Worm (Caenorhabditis elegans): ENCODE results near the gene ssup-72.

ce11 chrII:6736066-6736465, 40.3 kb upstream of the ssup-72 start, which contains the start of gene mrps-18.C:
- TF ChIP-seq tbx-2 (tag; optimal IDR thresholded peaks at IDR 0.05) (no peak), sox-4 (tag; optimal IDR thresholded peaks at IDR 0.05) (no peak), madf-2 (tag; optimal IDR thresholded peaks at IDR 0.05) (no peak), ama-1 (optimal IDR thresholded peaks at IDR 0.05) (no peak)
